Fruit fly (Drosophila melanogaster): ENCODE results near the gene CG33658.

CG33658 gene

dm6 chr3R:24862065-24862464 lies 21.1 kb upstream of the CG33658 start, which contains the start of gene CG13640:
CG13640 (minus strand) TSS chr3R:24862165.
- no peak for TF ChIP-seq CG17801 (GFP tag; optimal IDR thresholded peaks at IDR 0.05; ENCODE audit: partially characterized antibody)

dm6 chr3R:24860316-24860826 lies 19.4 kb upstream of the CG33658 start, which contains the start of gene CG13639:
CG13639 (minus strand) TSS chr3R:24860366.
- TF ChIP-seq CG17801 (GFP tag; optimal IDR thresholded peaks at IDR 0.05; ENCODE audit: partially characterized antibody): no peak

dm6 chr3R:24859701-24860100 lies 18.7 kb upstream of the CG33658 start, which contains the start of gene ppk22:
ppk22 (minus strand) TSS chr3R:24859801.
- no peak for TF ChIP-seq CG17801 (GFP tag; optimal IDR thresholded peaks at IDR 0.05; ENCODE audit: partially characterized antibody)

dm6 chr3R:24857459-24857858 lies 16.5 kb upstream of the CG33658 start, which contains the start of gene CAH4:
CAH4 (minus strand) TSS chr3R:24857559.
- no peak for TF ChIP-seq CG17801 (GFP tag; optimal IDR thresholded peaks at IDR 0.05; ENCODE audit: partially characterized antibody)

- no peak for TF ChIP-seq CG17801 (GFP tag; optimal IDR thresholded peaks at IDR 0.05; ENCODE audit: partially characterized antibody)
Observed at dm6 chr3R:24856143-24856542, 15.2 kb upstream of the CG33658 start, which contains the start of gene HDAC11. HDAC11 (minus strand) TSS chr3R:24856243.

- TF ChIP-seq CG17801 (GFP tag; optimal IDR thresholded peaks at IDR 0.05; ENCODE audit: partially characterized antibody): peak; percentile 40
Observed at dm6 chr3R:24851429-24851828, 10.5 kb upstream of the CG33658 start, which contains the start of gene Nct. Nct (plus strand) TSS chr3R:24851601.

- peak; percentile 74 for TF ChIP-seq CG17801 (GFP tag; optimal IDR thresholded peaks at IDR 0.05; ENCODE audit: partially characterized antibody)
Observed at dm6 chr3R:24850420-24850819, 9.5 kb upstream of the CG33658 start, which contains the start of gene CG7006. CG7006 (plus strand) TSS chr3R:24850627.

dm6 chr3R:24845952-24846848 lies 5.2 kb upstream of the CG33658 start:
- TF ChIP-seq CG17801 (GFP tag; optimal IDR thresholded peaks at IDR 0.05; ENCODE audit: partially characterized antibody): peak; percentile 71

dm6 chr3R:24845148-24845547 lies 4.2 kb upstream of the CG33658 start:
- no peak for TF ChIP-seq CG17801 (GFP tag; optimal IDR thresholded peaks at IDR 0.05; ENCODE audit: partially characterized antibody)

dm6 chr3R:24841635-24842034 lies 672 bp upstream of the CG33658 start, which contains the start of gene Esp:
Esp (plus strand) TSS chr3R:24841935.
- no peak for TF ChIP-seq CG17801 (GFP tag; optimal IDR thresholded peaks at IDR 0.05; ENCODE audit: partially characterized antibody)

- no peak for TF ChIP-seq CG17801 (GFP tag; optimal IDR thresholded peaks at IDR 0.05; ENCODE audit: partially characterized antibody)
Observed at dm6 chr3R:24833652-24834051, 7.3 kb downstream of the CG33658 start, which contains the start of gene sosie. sosie (plus strand) TSS chr3R:24833952.

dm6 chr3R:24829887-24830351 lies 11.0 kb downstream of the CG33658 start, which contains the start of the genes Kaz and CG43273:
Kaz (minus strand) TSS chr3R:24829959.
CG43273 (plus strand) TSS chr3R:24830301.
- peak; percentile 60 for TF ChIP-seq CG17801 (GFP tag; optimal IDR thresholded peaks at IDR 0.05; ENCODE audit: partially characterized antibody)

- TF ChIP-seq CG17801 (GFP tag; optimal IDR thresholded peaks at IDR 0.05; ENCODE audit: partially characterized antibody): no peak
Observed at dm6 chr3R:24828234-24828633, 12.7 kb downstream of the CG33658 start, which contains the start of gene RabX4. RabX4 (minus strand) TSS chr3R:24828409.

- TF ChIP-seq CG17801 (GFP tag; optimal IDR thresholded peaks at IDR 0.05; ENCODE audit: partially characterized antibody): no peak
Observed at dm6 chr3R:24825548-24825947, 15.4 kb downstream of the CG33658 start, which contains the start of gene niki. niki (minus strand) TSS chr3R:24825648.

dm6 chr3R:24823061-24823460 lies 17.9 kb downstream of the CG33658 start:
- TF ChIP-seq CG17801 (GFP tag; optimal IDR thresholded peaks at IDR 0.05; ENCODE audit: partially characterized antibody): no peak
